Fruit fly (Drosophila melanogaster) whole organism, embryonic: ENCODE data around the gene SC35.
A peak's percentile ranks its signal among the peaks of the same experiment; 100 is the strongest.

Experiments
- Asciz ChIP-seq: fragments of 200-800 bp; sonication (Bioruptor generic); optimal IDR thresholded peaks from 2 replicates; lab custom pipeline; 2017; ENCODE audit warnings: missing biosample characterization, mild to moderate bottlenecking, missing genetic modification characterization, missing genetic modification reagents
- Atf-2 ChIP-seq: fragments of 200-800 bp; sonication (Bioruptor generic); optimal IDR thresholded peaks from 2 replicates; lab custom pipeline; 2016; ENCODE audit warnings: missing biosample characterization, missing genetic modification characterization
- BEAF-32 ChIP-seq: fragments of 200-800 bp; sonication (Bioruptor generic); optimal IDR thresholded peaks from 3 replicates; lab custom pipeline; 2017; ENCODE audit warnings: missing biosample characterization, missing genetic modification characterization, mild to moderate bottlenecking, moderate library complexity, missing genetic modification reagents
- CG10959 ChIP-seq: fragments of 200-800 bp; sonication (Bioruptor generic); IDR thresholded peaks from 2 replicates; pipeline ENCODE4 v1.3.6; 2022; ENCODE audit warnings: missing biosample characterization, missing genetic modification characterization
- CG11398 ChIP-seq: fragments of 200-800 bp; sonication (Bioruptor generic); optimal IDR thresholded peaks from 2 replicates; lab custom pipeline; 2016; ENCODE audit warnings: missing biosample characterization, missing genetic modification characterization
- CG11723 ChIP-seq: fragments of 200-800 bp; sonication (Bioruptor generic); optimal IDR thresholded peaks from 2 replicates; lab custom pipeline; 2017; ENCODE audit warnings: missing biosample characterization, mild to moderate bottlenecking, missing genetic modification characterization
- CG12219 ChIP-seq: fragments of 200-800 bp; sonication (Bioruptor generic); optimal IDR thresholded peaks from 3 replicates; lab custom pipeline; 2018; ENCODE audit warnings: missing biosample characterization, mild to moderate bottlenecking, missing genetic modification characterization
- CG12659 ChIP-seq: fragments of 200-800 bp; sonication (Bioruptor generic); optimal IDR thresholded peaks from 3 replicates; lab custom pipeline; 2017; ENCODE audit warnings: mild to moderate bottlenecking, missing biosample characterization, missing genetic modification reagents, missing genetic modification characterization
- CG12942 ChIP-seq: fragments of 200-800 bp; sonication (Bioruptor generic); optimal IDR thresholded peaks from 3 replicates; lab custom pipeline; 2016; ENCODE audit warnings: missing biosample characterization, missing genetic modification characterization
- CG14050 ChIP-seq: fragments of 200-800 bp; sonication (Bioruptor generic); IDR thresholded peaks from 3 replicates; pipeline ENCODE4 v1.3.6; 2022; ENCODE audit warnings: missing biosample characterization, missing genetic modification characterization
- CG14860 ChIP-seq: fragments of 200-800 bp; sonication (Bioruptor generic); IDR thresholded peaks from 3 replicates; pipeline ENCODE4 v1.3.6; 2022; ENCODE audit warnings: missing biosample characterization, missing genetic modification characterization; ENCODE audit not compliant: partially characterized antibody
- CG15269 ChIP-seq: fragments of 200-800 bp; sonication (Bioruptor generic); optimal IDR thresholded peaks from 2 replicates; lab custom pipeline; 2018; ENCODE audit warnings: missing biosample characterization, mild to moderate bottlenecking, missing genetic modification characterization, moderate library complexity
- CG16863 ChIP-seq: fragments of 200-800 bp; sonication (Bioruptor generic); optimal IDR thresholded peaks from 3 replicates; lab custom pipeline; 2016; ENCODE audit warnings: missing biosample characterization, missing genetic modification characterization
- CG17802 ChIP-seq: fragments of 200-800 bp; sonication (Bioruptor generic); optimal IDR thresholded peaks from 2 replicates; lab custom pipeline; 2018; ENCODE audit warnings: missing biosample characterization, mild to moderate bottlenecking, missing genetic modification characterization, moderate library complexity
- CG4404 ChIP-seq: fragments of 200-800 bp; sonication (Bioruptor generic); IDR thresholded peaks from 2 replicates; pipeline ENCODE4 v1.3.6; 2022; ENCODE audit warnings: missing biosample characterization, missing genetic modification characterization
- CG5180 ChIP-seq: fragments of 200-800 bp; sonication (Bioruptor generic); optimal IDR thresholded peaks from 3 replicates; lab custom pipeline; 2017; ENCODE audit warnings: missing biosample characterization, missing genetic modification characterization, mild to moderate bottlenecking, moderate library complexity, missing genetic modification reagents
- CG6272 ChIP-seq: fragments of 200-800 bp; sonication (Bioruptor generic); IDR thresholded peaks from 2 replicates; pipeline ENCODE4 v1.3.6; 2022; ENCODE audit warnings: missing biosample characterization, missing genetic modification characterization
- CG7928 ChIP-seq: fragments of 200-800 bp; sonication (Bioruptor generic); optimal IDR thresholded peaks from 2 replicates; lab custom pipeline; 2017; ENCODE audit warnings: missing biosample characterization, mild to moderate bottlenecking, missing genetic modification characterization
- CG8089 ChIP-seq: fragments of 200-800 bp; sonication (Bioruptor generic); optimal IDR thresholded peaks from 3 replicates; lab custom pipeline; 2016; ENCODE audit warnings: missing biosample characterization, missing genetic modification characterization
- CG8388 ChIP-seq: fragments of 200-800 bp; sonication (Bioruptor generic); optimal IDR thresholded peaks from 2 replicates; lab custom pipeline; 2019; ENCODE audit warnings: missing biosample characterization, mild to moderate bottlenecking, missing genetic modification characterization, moderate library complexity
- CG9437 ChIP-seq: fragments of 200-800 bp; sonication (Bioruptor generic); optimal IDR thresholded peaks from 2 replicates; lab custom pipeline; 2018; ENCODE audit warnings: missing biosample characterization, mild to moderate bottlenecking, missing genetic modification characterization
- CG9876 ChIP-seq: fragments of 200-800 bp; sonication (Bioruptor generic); optimal IDR thresholded peaks from 2 replicates; lab custom pipeline; 2016; ENCODE audit warnings: missing biosample characterization, missing genetic modification characterization
- Camta ChIP-seq: fragments of 200-800 bp; sonication (Bioruptor generic); optimal IDR thresholded peaks from 2 replicates; lab custom pipeline; 2016; ENCODE audit warnings: missing biosample characterization, missing genetic modification characterization
- CrebB ChIP-seq: fragments of 200-800 bp; sonication (Bioruptor generic); optimal IDR thresholded peaks from 3 replicates; lab custom pipeline; 2018; ENCODE audit warnings: missing biosample characterization, mild to moderate bottlenecking, missing genetic modification characterization
- Dll ChIP-seq: fragments of 200-800 bp; sonication (Bioruptor generic); IDR thresholded peaks from 4 replicates; pipeline ENCODE4 v1.3.6; 2022; ENCODE audit warnings: missing biosample characterization, missing genetic modification characterization; ENCODE audit not compliant: partially characterized antibody
- ERR ChIP-seq: fragments of 200-800 bp; sonication (Bioruptor generic); optimal IDR thresholded peaks from 2 replicates; lab custom pipeline; 2016; ENCODE audit warnings: missing biosample characterization, missing genetic modification characterization
- Eip74EF ChIP-seq, 2 experiments: fragments of 200-800 bp in 1 of 2; fragments of >200 bp in 1 of 2; sonication (Bioruptor generic) in 1 of 2; optimal IDR thresholded peaks; 2 replicates each; lab custom pipeline; 2017 to 2019; ENCODE audit warnings: missing biosample characterization in 2 of 2, missing genetic modification characterization in 2 of 2, mild to moderate bottlenecking in 1 of 2, moderate library complexity in 1 of 2
- HmgD ChIP-seq: fragments of 200-800 bp; sonication (Bioruptor generic); optimal IDR thresholded peaks from 3 replicates; lab custom pipeline; 2016; ENCODE audit warnings: missing biosample characterization, missing genetic modification characterization
- Hr51 ChIP-seq, 2 experiments: fragments of 200-800 bp; sonication (Bioruptor generic); optimal IDR thresholded peaks; 2 replicates in 1 of 2; 3 replicates in 1 of 2; lab custom pipeline; 2016 to 2018; ENCODE audit warnings: missing biosample characterization in 2 of 2, missing genetic modification characterization in 2 of 2, mild to moderate bottlenecking in 1 of 2, moderate library complexity in 1 of 2
- Oaz ChIP-seq: fragments of 200-800 bp; sonication (Bioruptor generic); IDR thresholded peaks from 2 replicates; pipeline ENCODE4 v1.3.6; 2022; ENCODE audit warnings: missing biosample characterization, missing genetic modification characterization
- Spps ChIP-seq: fragments of 200-800 bp; sonication (Bioruptor generic); optimal IDR thresholded peaks from 2 replicates; lab custom pipeline; 2018; ENCODE audit warnings: missing biosample characterization, mild to moderate bottlenecking, missing genetic modification characterization
- Usf ChIP-seq: fragments of 200-800 bp; sonication (Bioruptor generic); optimal IDR thresholded peaks from 2 replicates; lab custom pipeline; 2017; ENCODE audit warnings: missing genotype, missing biosample characterization, missing genetic modification characterization
- Vsx1 ChIP-seq: fragments of 200-800 bp; sonication (Bioruptor generic); optimal IDR thresholded peaks from 2 replicates; lab custom pipeline; 2017; ENCODE audit warnings: missing biosample characterization, mild to moderate bottlenecking, missing genetic modification characterization, missing genetic modification reagents
- YL-1 ChIP-seq: fragments of 200-800 bp; sonication (Bioruptor generic); optimal IDR thresholded peaks from 3 replicates; lab custom pipeline; 2017; ENCODE audit warnings: missing biosample characterization, mild to moderate bottlenecking, missing genetic modification characterization
- fd3F ChIP-seq: fragments of 200-800 bp; sonication (Bioruptor generic); optimal IDR thresholded peaks from 2 replicates; lab custom pipeline; 2018; ENCODE audit warnings: missing biosample characterization, mild to moderate bottlenecking, missing genetic modification characterization, moderate library complexity
- gcm2 ChIP-seq: fragments of 200-800 bp; sonication (Bioruptor generic); optimal IDR thresholded peaks from 2 replicates; lab custom pipeline; 2016; ENCODE audit warnings: missing biosample characterization, missing genetic modification characterization
- h ChIP-seq: fragments of >200 bp; optimal IDR thresholded peaks from 2 replicates; lab custom pipeline; 2017
- ken ChIP-seq: fragments of 200-800 bp; sonication (Bioruptor generic); IDR thresholded peaks from 3 replicates; pipeline ENCODE4 v1.3.6; 2022; ENCODE audit warnings: missing biosample characterization, missing genetic modification characterization
- lab ChIP-seq: fragments of 200-800 bp; sonication (Bioruptor generic); optimal IDR thresholded peaks from 3 replicates; lab custom pipeline; 2017; ENCODE audit warnings: missing biosample characterization, missing genetic modification characterization, mild to moderate bottlenecking, moderate library complexity, missing genetic modification reagents
- lbe ChIP-seq: fragments of 200-800 bp; sonication (Bioruptor generic); optimal IDR thresholded peaks from 2 replicates; lab custom pipeline; 2016; ENCODE audit warnings: missing biosample characterization, mild to moderate bottlenecking, missing genetic modification characterization
- maf-S ChIP-seq: fragments of 200-800 bp; sonication (Bioruptor generic); optimal IDR thresholded peaks from 2 replicates; lab custom pipeline; 2016; ENCODE audit warnings: missing biosample characterization, missing genetic modification characterization
- sr ChIP-seq: fragments of 200-800 bp; sonication (Bioruptor generic); IDR thresholded peaks from 3 replicates; pipeline ENCODE4 v1.3.6; 2022; ENCODE audit warnings: missing biosample characterization, missing genetic modification characterization
- sug ChIP-seq: fragments of 200-800 bp; optimal IDR thresholded peaks from 2 replicates; lab custom pipeline; 2019; ENCODE audit warnings: missing biosample characterization, mild to moderate bottlenecking, missing genetic modification characterization, moderate library complexity
- tin ChIP-seq: fragments of 200-800 bp; sonication (Bioruptor generic); optimal IDR thresholded peaks from 3 replicates; lab custom pipeline; 2016; ENCODE audit warnings: missing biosample characterization, missing genetic modification characterization
- ttk ChIP-seq: fragments of 200-800 bp; sonication (Bioruptor generic); IDR thresholded peaks from 2 replicates; pipeline ENCODE4 v2.1.2; 2022; ENCODE audit warnings: missing biosample characterization, missing genetic modification characterization
- twi ChIP-seq: fragments of 200-800 bp; optimal IDR thresholded peaks from 2 replicates; lab custom pipeline; 2019; ENCODE audit warnings: missing biosample characterization, mild to moderate bottlenecking, missing genetic modification characterization, moderate library complexity
- tx ChIP-seq: fragments of 200-800 bp; sonication (Bioruptor generic); optimal IDR thresholded peaks from 2 replicates; lab custom pipeline; 2016; ENCODE audit warnings: missing biosample characterization, missing genetic modification characterization
- usp ChIP-seq: fragments of >200 bp; optimal IDR thresholded peaks from 2 replicates; lab custom pipeline; 2017; ENCODE audit warnings: missing biosample characterization, missing genetic modification characterization
- zf30C ChIP-seq: fragments of 200-800 bp; sonication (Bioruptor generic); optimal IDR thresholded peaks from 3 replicates; lab custom pipeline; 2018; ENCODE audit warnings: missing biosample characterization, mild to moderate bottlenecking, missing genetic modification characterization

The SC35 gene

dm6 chr2L:12483866-12484554 lies 49.5 kb upstream of the SC35 start (continued):
- peak; percentile 91 for TF ChIP-seq tin (GFP tag; lab: Kevin White, UChicago)
- TF ChIP-seq zf30C (GFP tag; lab: Kevin White, UChicago): no peak
- TF ChIP-seq twi: peak; percentile 80
- TF ChIP-seq CG17802 (tag; lab: Kevin White, UChicago): peak; percentile 68
- TF ChIP-seq Oaz (GFP tag; lab: Robert Waterston, UW): no peak; the same call in 1 of the 2 replicates
- TF ChIP-seq Asciz (GFP tag; lab: Kevin White, UChicago): peak; percentile 84
- peak; percentile 80 for TF ChIP-seq tx
- TF ChIP-seq maf-S (GFP tag; lab: Kevin White, UChicago): peak; percentile 87
- TF ChIP-seq CG11723 (GFP tag; lab: Kevin White, UChicago): peak; percentile 75
- peak; percentile 81 for TF ChIP-seq CG9437
- TF ChIP-seq Dll: no peak
- peak; percentile 76 for TF ChIP-seq CG14050 (GFP tag; lab: Robert Waterston, UW)
- peak; percentile 87 for TF ChIP-seq sug (tag; lab: Kevin White, UChicago)
- peak in 1 of 2 experiments; percentile 86 for TF ChIP-seq Eip74EF (GFP tag; optimal IDR thresholded peaks at IDR 0.05; lab: Kevin White, UChicago)
- no peak; the same call in 1 of the 2 replicates for TF ChIP-seq ttk (GFP tag; lab: Robert Waterston, UW)
- peak; percentile 87 for TF ChIP-seq ken (GFP tag; lab: Robert Waterston, UW)
- no peak for TF ChIP-seq BEAF-32 (GFP tag; lab: Kevin White, UChicago)
- peak; percentile 89 for TF ChIP-seq CG11398 (GFP tag; lab: Kevin White, UChicago)
- no peak for TF ChIP-seq h (lab: Kevin White, UChicago)
- peak; percentile 94 for TF ChIP-seq CG15269 (tag; lab: Kevin White, UChicago)
- no peak for TF ChIP-seq sr (GFP tag; lab: Robert Waterston, UW)
- TF ChIP-seq CG12219: peak; percentile 93
- no peak for TF ChIP-seq CG14860 (GFP tag; lab: Robert Waterston, UW)
- peak; percentile 68 for TF ChIP-seq YL-1 (GFP tag; lab: Kevin White, UChicago)
- TF ChIP-seq CG4404: no peak
- peak; percentile 85 for TF ChIP-seq CG8388 (GFP tag; lab: Kevin White, UChicago)
- TF ChIP-seq CG7928 (GFP tag; lab: Kevin White, UChicago): peak; percentile 42
- TF ChIP-seq CG9876 (GFP tag; lab: Kevin White, UChicago): peak; percentile 71
- no peak for TF ChIP-seq usp (GFP tag; lab: Kevin White, UChicago)
- peak; percentile 73 for TF ChIP-seq CG5180
- peak; percentile 46 for TF ChIP-seq HmgD (GFP tag; lab: Kevin White, UChicago)
- peak; percentile 91 for TF ChIP-seq CG8089 (GFP tag; lab: Kevin White, UChicago)
- peak; percentile 43 for TF ChIP-seq Vsx1
- peak; percentile 91 for TF ChIP-seq lab (GFP tag; lab: Kevin White, UChicago)
- peak; percentile 60 for TF ChIP-seq CrebB (tag; lab: Kevin White, UChicago)
- peak; percentile 75 for TF ChIP-seq ERR (GFP tag; lab: Kevin White, UChicago)
- TF ChIP-seq lbe (GFP tag; lab: Kevin White, UChicago): peak; percentile 91
- no peak for TF ChIP-seq gcm2 (GFP tag; lab: Kevin White, UChicago)
- no peak; the same call in 1 of the 2 replicates for TF ChIP-seq CG6272 (GFP tag; lab: Robert Waterston, UW)
- no peak; the same call in 1 of the 2 replicates for TF ChIP-seq CG10959 (GFP tag; lab: Robert Waterston, UW)
- peak; percentile 72 to 93 for TF ChIP-seq Hr51 (GFP tag; optimal IDR thresholded peaks at IDR 0.05; lab: Kevin White, UChicago)
- peak; percentile 87 for TF ChIP-seq Atf-2 (GFP tag; lab: Kevin White, UChicago)
- TF ChIP-seq Camta (GFP tag; lab: Kevin White, UChicago): peak; percentile 90
- TF ChIP-seq Spps (tag; lab: Kevin White, UChicago): peak; percentile 72
- TF ChIP-seq CG16863: peak; percentile 88
- peak; percentile 88 for TF ChIP-seq fd3F (GFP tag; lab: Kevin White, UChicago)
- peak; percentile 55 for TF ChIP-seq Usf
- peak; percentile 92 for TF ChIP-seq CG12659 (GFP tag; lab: Kevin White, UChicago)
- TF ChIP-seq CG12942 (GFP tag; lab: Kevin White, UChicago): peak; percentile 84
